Worm (Caenorhabditis elegans): ENCODE measurements around the gene F17E9.18.
A peak's percentile ranks its signal among the peaks of the same experiment; 100 is the strongest.

The F17E9.18 gene

ce11 chrIV:8379278-8379677, 32.3 kb upstream of the F17E9.18 start, which contains the start of gene nap-1:
Gene nap-1 (minus strand): TSS chrIV:8379319.
- peak; percentile 92 for TF ChIP-seq F33H1.4 (GFP tag; IDR thresholded peaks at IDR 0.05)
- no peak for TF ChIP-seq F49E8.2 (tag; optimal IDR thresholded peaks at IDR 0.05; ENCODE audit: insufficient read depth)
- no peak for TF ChIP-seq snpc-3.4 (tag; optimal IDR thresholded peaks at IDR 0.05)
- TF ChIP-seq cebp-1 (GFP tag; IDR thresholded peaks at IDR 0.05) = peak; percentile 63; the same call in 1 of the 2 replicates
- peak; percentile 75 for TF ChIP-seq cebp-1 (tag; optimal IDR thresholded peaks at IDR 0.05)
- no peak for TF ChIP-seq ceh-40 (GFP tag; IDR thresholded peaks at IDR 0.05)
- TF ChIP-seq tbx-9 (tag; optimal IDR thresholded peaks at IDR 0.05; ENCODE audit: borderline replicate concordance) = no peak
- TF ChIP-seq madf-6 (GFP tag; IDR thresholded peaks at IDR 0.05) = peak; percentile 50; the same call in 1 of the 2 replicates
- no peak for TF ChIP-seq ztf-22 (GFP tag; optimal IDR thresholded peaks at IDR 0.05)
- TF ChIP-seq Y79H2A.3 (GFP tag; conservative IDR thresholded peaks at IDR 0.05) = no peak
- TF ChIP-seq somi-1 (GFP tag; optimal IDR thresholded peaks at IDR 0.05) = no peak
- no peak for TF ChIP-seq nhr-27 (tag; optimal IDR thresholded peaks at IDR 0.05)
- no peak for TF ChIP-seq ztf-6 (GFP tag; IDR thresholded peaks at IDR 0.05)
- TF ChIP-seq nfya-2 (GFP tag; IDR thresholded peaks at IDR 0.05) = no peak
- TF ChIP-seq snpc-1.3 (tag; optimal IDR thresholded peaks at IDR 0.05; ENCODE audit: insufficient read depth) = peak; percentile 6
- TF ChIP-seq lir-1 (GFP tag; conservative IDR thresholded peaks at IDR 0.05) = no peak
- TF ChIP-seq Y56A3A.18 (GFP tag; IDR thresholded peaks at IDR 0.05) = no peak
- no peak for TF ChIP-seq hlh-12 (tag; optimal IDR thresholded peaks at IDR 0.05)
- no peak for TF ChIP-seq sdz-38 (tag; optimal IDR thresholded peaks at IDR 0.05)
- no peak for TF ChIP-seq nhr-90 (tag; optimal IDR thresholded peaks at IDR 0.05)
- TF ChIP-seq lsl-1 (GFP tag; optimal IDR thresholded peaks at IDR 0.05) = peak; percentile 28
- no peak for TF ChIP-seq D2030.7 (GFP tag; IDR thresholded peaks at IDR 0.05)
- TF ChIP-seq lin-54 (GFP tag; optimal IDR thresholded peaks at IDR 0.05) = peak; percentile 26
- TF ChIP-seq sea-2 (GFP tag; IDR thresholded peaks at IDR 0.05) = no peak
- no peak for TF ChIP-seq egl-18 (GFP tag; IDR thresholded peaks at IDR 0.05)
- TF ChIP-seq nhr-179 (tag; optimal IDR thresholded peaks at IDR 0.05) = no peak
- TF ChIP-seq fkh-3 (tag; optimal IDR thresholded peaks at IDR 0.05) = no peak
- TF ChIP-seq lsy-27 (tag; optimal IDR thresholded peaks at IDR 0.05; ENCODE audit: borderline replicate concordance, insufficient read depth) = no peak
- TF ChIP-seq Y53F4B.3 (GFP tag; IDR thresholded peaks at IDR 0.05) = no peak
- no peak for TF ChIP-seq attf-3 (GFP tag; conservative IDR thresholded peaks at IDR 0.05)
- TF ChIP-seq hlh-26 (GFP tag; conservative IDR thresholded peaks at IDR 0.05) = no peak
- TF ChIP-seq hrde-1 (tag; optimal IDR thresholded peaks at IDR 0.05; ENCODE audit: borderline replicate concordance) = no peak
- no peak for TF ChIP-seq hmg-20 (GFP tag; IDR thresholded peaks at IDR 0.05)
- no peak for TF ChIP-seq mcd-1 (GFP tag; IDR thresholded peaks at IDR 0.05)
- TF ChIP-seq F10E7.11 (tag; optimal IDR thresholded peaks at IDR 0.05) = no peak
- peak; percentile 27; the same call in 1 of the 2 replicates for TF ChIP-seq pbrm-1 (GFP tag; IDR thresholded peaks at IDR 0.05)
- TF ChIP-seq egrh-3 (GFP tag; IDR thresholded peaks at IDR 0.05) = no peak; the same call in 1 of the 2 replicates
- no peak for TF ChIP-seq Y95B8A.8 (GFP tag; IDR thresholded peaks at IDR 0.05)
- TF ChIP-seq repo-1 (tag; optimal IDR thresholded peaks at IDR 0.05) = no peak
- no peak for TF ChIP-seq F52B5.7 (tag; optimal IDR thresholded peaks at IDR 0.05)
- TF ChIP-seq pha-4 (tag; optimal IDR thresholded peaks at IDR 0.05) = no peak
- TF ChIP-seq F22D6.2 (tag; optimal IDR thresholded peaks at IDR 0.05) = no peak
- TF ChIP-seq lin-35 (GFP tag; optimal IDR thresholded peaks at IDR 0.05) = no peak
- no peak for TF ChIP-seq ztf-3 (GFP tag; optimal IDR thresholded peaks at IDR 0.05)
- TF ChIP-seq ceh-27 (GFP tag; optimal IDR thresholded peaks at IDR 0.05) = peak; percentile 55
- TF ChIP-seq ceh-79 (tag; optimal IDR thresholded peaks at IDR 0.05) = no peak
- no peak for TF ChIP-seq him-1 (tag; optimal IDR thresholded peaks at IDR 0.05)
- no peak for TF ChIP-seq atf-7 (tag; optimal IDR thresholded peaks at IDR 0.05)
- no peak for TF ChIP-seq B0035.1 (tag; optimal IDR thresholded peaks at IDR 0.05)

All from whole organism, young adult.